Worm (Caenorhabditis elegans): ENCODE results near the gene ntl-9.

Gene ntl-9

DNA sequence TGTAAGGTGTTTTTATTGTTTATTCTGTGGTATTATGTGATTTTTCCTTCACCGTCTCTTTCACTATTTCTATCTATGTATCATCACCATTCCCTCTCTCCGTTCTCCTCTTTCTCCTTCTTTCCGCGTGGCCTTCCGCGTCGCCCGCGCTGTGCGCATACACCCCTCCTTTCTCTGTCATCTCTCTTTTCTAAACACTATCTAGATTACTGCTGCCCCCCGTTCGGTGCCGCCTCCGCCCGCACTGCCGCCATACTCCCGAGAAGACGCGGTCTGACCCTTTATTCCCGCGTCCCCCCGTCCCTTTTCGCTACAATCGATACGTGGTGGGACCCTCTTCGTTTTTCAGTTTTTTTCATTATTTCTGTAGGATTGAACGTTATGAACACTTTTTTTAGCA is 4.3 kb downstream of the ntl-9 start (continued):
- TF ChIP-seq Y22D7AL.16 (tag; optimal IDR thresholded peaks at IDR 0.05): no peak
- no peak for TF ChIP-seq unc-55 (GFP tag; optimal IDR thresholded peaks at IDR 0.05)
- no peak for TF ChIP-seq pat-9 (tag; optimal IDR thresholded peaks at IDR 0.05)
- no peak for TF ChIP-seq nhr-11 (tag; optimal IDR thresholded peaks at IDR 0.05)
- TF ChIP-seq pax-1 (tag; optimal IDR thresholded peaks at IDR 0.05): no peak
- no peak for TF ChIP-seq hlh-6 (tag; optimal IDR thresholded peaks at IDR 0.05)
- no peak for TF ChIP-seq unc-86 (tag; optimal IDR thresholded peaks at IDR 0.05)
- no peak for TF ChIP-seq nhr-232 (tag; optimal IDR thresholded peaks at IDR 0.05)
- TF ChIP-seq ceh-22 (tag; optimal IDR thresholded peaks at IDR 0.05): no peak
- TF ChIP-seq ceh-31 (tag; optimal IDR thresholded peaks at IDR 0.05): peak; percentile 50
- no peak for TF ChIP-seq ceh-45 (GFP tag; IDR thresholded peaks at IDR 0.05)
- peak; percentile 47 for TF ChIP-seq F13H6.1 (tag; optimal IDR thresholded peaks at IDR 0.05)
- TF ChIP-seq fax-1 (tag; optimal IDR thresholded peaks at IDR 0.05): no peak
- no peak for TF ChIP-seq pha-4 (tag; optimal IDR thresholded peaks at IDR 0.05)
- TF ChIP-seq sdc-2 (tag; optimal IDR thresholded peaks at IDR 0.05): peak; percentile 49
- no peak for TF ChIP-seq eyg-1 (tag; optimal IDR thresholded peaks at IDR 0.05)
- TF ChIP-seq ceh-6 (GFP tag; optimal IDR thresholded peaks at IDR 0.05): no peak
- no peak for TF ChIP-seq fkh-10 (GFP tag; optimal IDR thresholded peaks at IDR 0.05)
- no peak for TF ChIP-seq pag-3 (tag; optimal IDR thresholded peaks at IDR 0.05; ENCODE audit: borderline replicate concordance)
- TF ChIP-seq ceh-30 (tag; optimal IDR thresholded peaks at IDR 0.05): no peak
- no peak for TF ChIP-seq zip-5 (tag; optimal IDR thresholded peaks at IDR 0.05)
- TF ChIP-seq nfya-1 (tag; optimal IDR thresholded peaks at IDR 0.05): peak; percentile 11
- TF ChIP-seq ceh-9 (tag; optimal IDR thresholded peaks at IDR 0.05): no peak
- TF ChIP-seq syd-9 (tag; optimal IDR thresholded peaks at IDR 0.05): no peak
- TF ChIP-seq K02D7.2 (tag; optimal IDR thresholded peaks at IDR 0.05): no peak
- no peak for TF ChIP-seq ceh-48 (tag; optimal IDR thresholded peaks at IDR 0.05)
- no peak for TF ChIP-seq lim-6 (tag; optimal IDR thresholded peaks at IDR 0.05)
- TF ChIP-seq ahr-1 (tag; optimal IDR thresholded peaks at IDR 0.05): no peak
- peak; percentile 4 for TF ChIP-seq tbx-7 (tag; optimal IDR thresholded peaks at IDR 0.05)

ce11 chrIII:4950345-4950744 is 6.0 kb downstream of the ntl-9 start:
- TF ChIP-seq ama-1 (optimal IDR thresholded peaks at IDR 0.05) (no peak), hlh-15 (tag; optimal IDR thresholded peaks at IDR 0.05) (no peak), sox-2 (GFP tag; IDR thresholded peaks at IDR 0.05) (no peak), nfya-1 (tag; optimal IDR thresholded peaks at IDR 0.05) (no peak), ceh-31 (tag; optimal IDR thresholded peaks at IDR 0.05) (no peak)

- TF ChIP-seq elt-4 (tag; optimal IDR thresholded peaks at IDR 0.05) (peak; percentile 20), hlh-15 (tag; optimal IDR thresholded peaks at IDR 0.05) (no peak)
Measured at ce11 chrIII:4951210-4951609, 6.9 kb downstream of the ntl-9 start.

DNA sequence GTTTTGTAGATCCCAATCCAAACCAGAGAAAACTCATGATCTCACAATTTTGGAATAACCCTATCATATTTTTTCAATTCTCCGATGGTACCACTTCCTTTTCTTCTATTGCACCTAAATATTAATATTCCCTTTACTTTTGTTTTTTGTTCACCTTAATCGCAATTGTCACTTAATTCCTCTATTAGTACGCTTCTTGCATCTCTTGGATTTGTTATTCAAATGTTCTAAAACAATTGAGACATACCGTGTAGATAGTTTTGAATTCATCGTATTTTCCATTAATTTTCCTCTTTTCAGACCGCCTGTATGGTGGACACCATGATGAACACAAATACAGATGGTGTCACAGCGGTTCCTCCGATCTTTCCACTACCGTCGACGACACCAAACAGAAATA is 7.5 kb downstream of the ntl-9 start, which contains the start of gene flh-2:
flh-2 (plus strand) TSS at position 301 of the 400 bp plus-strand sequence.
- TF ChIP-seq pat-9 (tag; optimal IDR thresholded peaks at IDR 0.05) (no peak), fax-1 (tag; optimal IDR thresholded peaks at IDR 0.05) (no peak), ets-4 (tag; optimal IDR thresholded peaks at IDR 0.05) (no peak), ceh-45 (GFP tag; IDR thresholded peaks at IDR 0.05) (no peak), ahr-1 (tag; optimal IDR thresholded peaks at IDR 0.05) (no peak), elt-4 (tag; optimal IDR thresholded peaks at IDR 0.05) (no peak)

DNA sequence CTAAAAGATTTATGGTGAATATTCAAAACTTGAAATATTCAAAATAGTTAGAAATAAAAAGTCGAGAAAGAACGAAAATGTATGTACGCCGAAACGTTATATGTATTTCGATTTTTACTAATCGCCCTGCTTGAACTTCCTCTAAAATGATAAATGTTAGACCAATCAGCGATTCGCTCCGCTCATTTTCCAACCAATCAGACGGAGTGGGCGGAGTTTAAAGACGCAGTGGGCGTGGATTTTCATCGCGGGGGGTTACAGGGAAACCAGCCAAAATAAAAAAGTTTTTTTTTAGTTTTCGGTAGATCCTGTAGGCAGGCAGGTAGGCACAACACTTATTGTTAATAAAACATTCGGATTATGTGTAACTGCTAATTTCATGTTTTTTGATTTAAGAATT is 8.7 kb downstream of the ntl-9 start:
- TF ChIP-seq nfya-1 (tag; optimal IDR thresholded peaks at IDR 0.05): peak; percentile 90
- no peak for TF ChIP-seq ceh-24 (tag; optimal IDR thresholded peaks at IDR 0.05)

ce11 chrIII:4956566-4956965 is 12.3 kb downstream of the ntl-9 start, which contains the start of gene C26E6.1:
TSS of gene C26E6.1 (plus strand) at chrIII:4956866.
- TF ChIP-seq madf-2 (tag; optimal IDR thresholded peaks at IDR 0.05): no peak
- TF ChIP-seq ztf-16 (tag; optimal IDR thresholded peaks at IDR 0.05): no peak
- TF ChIP-seq hlh-6 (tag; optimal IDR thresholded peaks at IDR 0.05): no peak
- no peak for TF ChIP-seq ref-2 (tag; optimal IDR thresholded peaks at IDR 0.05)
- no peak for TF ChIP-seq odd-2 (tag; optimal IDR thresholded peaks at IDR 0.05)
- no peak for TF ChIP-seq unc-42 (tag; optimal IDR thresholded peaks at IDR 0.05)
- no peak for TF ChIP-seq fax-1 (tag; optimal IDR thresholded peaks at IDR 0.05)
- no peak for TF ChIP-seq ceh-6 (GFP tag; optimal IDR thresholded peaks at IDR 0.05)
- TF ChIP-seq nhr-11 (tag; optimal IDR thresholded peaks at IDR 0.05): no peak
- no peak for TF ChIP-seq ceh-2 (tag; optimal IDR thresholded peaks at IDR 0.05)
- no peak for TF ChIP-seq ceh-31 (tag; optimal IDR thresholded peaks at IDR 0.05)
- TF ChIP-seq ama-1 (optimal IDR thresholded peaks at IDR 0.05): no peak
- TF ChIP-seq lin-11 (tag; optimal IDR thresholded peaks at IDR 0.05): no peak
- no peak for TF ChIP-seq ceh-45 (GFP tag; IDR thresholded peaks at IDR 0.05)
- no peak for TF ChIP-seq hlh-13 (GFP tag; optimal IDR thresholded peaks at IDR 0.05)
- no peak for TF ChIP-seq pha-2 (tag; optimal IDR thresholded peaks at IDR 0.05)
- no peak for TF ChIP-seq nfya-1 (tag; optimal IDR thresholded peaks at IDR 0.05)
